Worm (Caenorhabditis elegans) whole organism, L4 larva: ENCODE results near the gene F26C11.1.

Experiments used
- D1046.2 ChIP-seq: fragments of 200-800 bp; sonication (Bioruptor generic); IDR thresholded peaks from 2 replicates; pipeline ENCODE4 v1.3.6; 2022; ENCODE audit warnings: missing genetic modification characterization, missing compliant biosample characterization
- F10B5.3 ChIP-seq: sonication (generic microtip); optimal IDR thresholded peaks from 2 replicates; lab custom pipeline; 2016; ENCODE audit warnings: mild to moderate bottlenecking, missing genetic modification characterization, missing compliant biosample characterization
- F37D6.2 ChIP-seq: sonication (generic microtip); optimal IDR thresholded peaks from 2 replicates; lab custom pipeline; 2016; ENCODE audit warnings: mild to moderate bottlenecking, missing genetic modification characterization, missing compliant biosample characterization
- R02D3.7 ChIP-seq: fragments of 150-350 bp; sonication (generic microtip); optimal IDR thresholded peaks from 3 replicates; lab custom pipeline; 2014; ENCODE audit warnings: missing biosample characterization, missing genetic modification characterization
- ZK337.2 ChIP-seq: fragments of 200-800 bp; sonication (Bioruptor generic); IDR thresholded peaks from 2 replicates; pipeline ENCODE4 v1.3.6; 2022; ENCODE audit warnings: missing genetic modification reagents, missing genetic modification characterization, missing compliant biosample characterization
- aha-1 ChIP-seq: fragments of 150-350 bp; peaks from one replicate; lab custom pipeline; 2014; ENCODE audit warnings: missing biosample characterization, missing genetic modification characterization
- aly-2 ChIP-seq: sonication (generic microtip); optimal IDR thresholded peaks from 2 replicates; lab custom pipeline; 2018; ENCODE audit warnings: missing biosample characterization, missing genetic modification characterization
- arid-1 ChIP-seq: fragments of 200-800 bp; sonication (Bioruptor generic); conservative IDR thresholded peaks from 2 replicates; pipeline ENCODE4 v1.3.6; 2022; ENCODE audit warnings: missing genetic modification reagents, missing genetic modification characterization, missing compliant biosample characterization
- ceh-20 ChIP-seq: fragments of 200-800 bp; sonication (Bioruptor generic); IDR thresholded peaks from 2 replicates; pipeline ENCODE4 v1.3.6; 2022; ENCODE audit warnings: missing genetic modification reagents, missing genetic modification characterization, missing compliant biosample characterization
- ceh-82 ChIP-seq: sonication (generic microtip); optimal IDR thresholded peaks from 2 replicates; lab custom pipeline; 2017; ENCODE audit warnings: missing biosample characterization, missing genetic modification characterization
- cey-2 ChIP-seq: sonication (generic microtip); optimal IDR thresholded peaks from 3 replicates; lab custom pipeline; 2017; ENCODE audit warnings: missing genetic modification characterization, mild to moderate bottlenecking, missing compliant biosample characterization, antibody characterized with exemption, borderline replicate concordance; ENCODE audit not compliant: insufficient read depth
- ctbp-1 ChIP-seq: fragments of 200-800 bp; sonication (Bioruptor generic); IDR thresholded peaks from 2 replicates; pipeline ENCODE4 v1.3.6; 2022; ENCODE audit warnings: missing genetic modification reagents, missing genetic modification characterization, missing compliant biosample characterization
- daf-16 ChIP-seq, 3 experiments: sonication (generic microtip); optimal IDR thresholded peaks; 2 replicates each; lab custom pipeline; 2016 to 2017; ENCODE audit warnings: missing genetic modification characterization in 3 of 3, missing genetic modification reagents in 3 of 3, mild to moderate bottlenecking in 2 of 3, missing compliant biosample characterization in 2 of 3, missing biosample characterization in 1 of 3, moderate library complexity in 1 of 3
- dpl-1 ChIP-seq: fragments of 150-350 bp; optimal IDR thresholded peaks from 2 replicates; lab custom pipeline; 2014; ENCODE audit warnings: missing biosample characterization, missing genetic modification reagents, missing genetic modification characterization
- duxl-1 ChIP-seq: sonication (generic microtip); optimal IDR thresholded peaks from 2 replicates; lab custom pipeline; 2016; ENCODE audit warnings: mild to moderate bottlenecking, missing genetic modification characterization, moderate library complexity, missing compliant biosample characterization; ENCODE audit not compliant: poor library complexity
- egl-27 ChIP-seq: sonication (generic microtip); optimal IDR thresholded peaks from 3 replicates; lab custom pipeline; 2017; ENCODE audit warnings: missing biosample characterization, missing genetic modification reagents, missing genetic modification characterization
- fkh-10 ChIP-seq: fragments of 150-350 bp; optimal IDR thresholded peaks from 2 replicates; lab custom pipeline; 2014; ENCODE audit warnings: missing biosample characterization, missing genetic modification reagents, missing genetic modification characterization
- fos-1 ChIP-seq: fragments of 150-350 bp; optimal IDR thresholded peaks from 2 replicates; lab custom pipeline; 2014; ENCODE audit warnings: missing biosample characterization, missing genetic modification characterization
- hif-1 ChIP-seq, 2 experiments: sonication (generic microtip); optimal IDR thresholded peaks; 2 replicates each; lab custom pipeline; 2016 to 2017; ENCODE audit warnings: missing compliant biosample characterization in 2 of 2, missing genetic modification characterization in 2 of 2, missing genetic modification reagents in 2 of 2, missing genotype in 2 of 2, mild to moderate bottlenecking in 1 of 2
- hlh-11 ChIP-seq: fragments of 200-800 bp; sonication (Bioruptor generic); optimal IDR thresholded peaks from 2 replicates; lab custom pipeline; 2018; ENCODE audit warnings: mild to moderate bottlenecking, missing genetic modification characterization, missing compliant biosample characterization
- hmg-1.1 ChIP-seq: fragments of 200-800 bp; sonication (Bioruptor generic); IDR thresholded peaks from 2 replicates; pipeline ENCODE4 v1.3.6; 2022; ENCODE audit warnings: missing genetic modification reagents, missing genetic modification characterization, missing compliant biosample characterization
- jun-1 ChIP-seq: fragments of 150-350 bp; optimal IDR thresholded peaks from 2 replicates; lab custom pipeline; 2014; ENCODE audit warnings: missing biosample characterization, missing genetic modification reagents, missing genetic modification characterization
- lin-1 ChIP-seq: fragments of 200-800 bp; sonication (Bioruptor generic); IDR thresholded peaks from 2 replicates; pipeline ENCODE4 v1.3.6; 2022; ENCODE audit warnings: missing genetic modification reagents, missing genetic modification characterization, missing compliant biosample characterization
- lin-29 ChIP-seq: fragments of 200-800 bp; sonication (Bioruptor generic); IDR thresholded peaks from 2 replicates; pipeline ENCODE4 v1.3.6; 2022; ENCODE audit warnings: missing genetic modification reagents, missing genetic modification characterization, missing compliant biosample characterization
- lin-38 ChIP-seq: fragments of 200-800 bp; sonication (Bioruptor generic); IDR thresholded peaks from 2 replicates; pipeline ENCODE4 v1.3.6; 2022; ENCODE audit warnings: missing genetic modification reagents, missing genetic modification characterization, missing compliant biosample characterization
- lin-39 ChIP-seq: fragments of 150-350 bp; optimal IDR thresholded peaks from 2 replicates; lab custom pipeline; 2014; ENCODE audit warnings: missing biosample characterization, missing genetic modification reagents, missing genetic modification characterization
- madf-9 ChIP-seq: fragments of 200-800 bp; sonication (Bioruptor generic); conservative IDR thresholded peaks from 2 replicates; pipeline ENCODE4 v1.3.6; 2022; ENCODE audit warnings: missing genetic modification reagents, missing genetic modification characterization, missing compliant biosample characterization
- mdl-1 ChIP-seq, 2 experiments: fragments of 150-350 bp in 1 of 2; sonication (generic microtip) in 1 of 2; optimal IDR thresholded peaks; 2 replicates each; lab custom pipeline; 2014 to 2017; ENCODE audit warnings: missing biosample characterization in 2 of 2, missing genetic modification characterization in 2 of 2
- mes-2 ChIP-seq: sonication (generic microtip); optimal IDR thresholded peaks from 2 replicates; lab custom pipeline; 2016; ENCODE audit warnings: missing genotype, mild to moderate bottlenecking, missing genetic modification characterization, missing compliant biosample characterization; ENCODE audit not compliant: poor library complexity, severe bottlenecking
- mxl-2 ChIP-seq: fragments of 200-800 bp; sonication (Bioruptor generic); conservative IDR thresholded peaks from 2 replicates; pipeline ENCODE4 v1.3.6; 2022; ENCODE audit warnings: missing genetic modification reagents, missing genetic modification characterization, missing compliant biosample characterization
- nhr-11 ChIP-seq: fragments of 150-350 bp; optimal IDR thresholded peaks from 2 replicates; lab custom pipeline; 2014; ENCODE audit warnings: missing biosample characterization, missing genetic modification characterization
- nhr-237 ChIP-seq: sonication (generic microtip); optimal IDR thresholded peaks from 2 replicates; lab custom pipeline; 2017; ENCODE audit warnings: missing biosample characterization, missing genetic modification characterization
- nhr-25 ChIP-seq: sonication (generic microtip); optimal IDR thresholded peaks from 2 replicates; lab custom pipeline; 2017; ENCODE audit warnings: missing genetic modification characterization, mild to moderate bottlenecking, missing compliant biosample characterization, antibody characterized with exemption, moderate library complexity, borderline replicate concordance; ENCODE audit not compliant: insufficient read depth
- nhr-28 ChIP-seq: fragments of 150-350 bp; optimal IDR thresholded peaks from 2 replicates; lab custom pipeline; 2014; ENCODE audit warnings: missing biosample characterization, missing genetic modification characterization
- nhr-41 ChIP-seq: fragments of 200-800 bp; sonication (Bioruptor generic); IDR thresholded peaks from 2 replicates; pipeline ENCODE4 v1.3.6; 2022; ENCODE audit warnings: missing genetic modification reagents, missing genetic modification characterization, missing compliant biosample characterization
- nhr-42 ChIP-seq: fragments of 200-800 bp; sonication (Bioruptor generic); IDR thresholded peaks from 2 replicates; pipeline ENCODE4 v1.3.6; 2022; ENCODE audit warnings: missing genetic modification characterization, missing compliant biosample characterization
- nhr-48 ChIP-seq: sonication (generic microtip); optimal IDR thresholded peaks from 2 replicates; lab custom pipeline; 2016; ENCODE audit warnings: mild to moderate bottlenecking, missing genetic modification characterization, missing compliant biosample characterization
- nhr-6 ChIP-seq: fragments of 150-350 bp; optimal IDR thresholded peaks from 2 replicates; lab custom pipeline; 2014; ENCODE audit warnings: missing biosample characterization, missing genetic modification characterization
- php-3 ChIP-seq: fragments of 200-800 bp; sonication (Bioruptor generic); IDR thresholded peaks from 2 replicates; pipeline ENCODE4 v1.3.6; 2022; ENCODE audit warnings: missing genetic modification reagents, missing genetic modification characterization, missing compliant biosample characterization
- pqm-1 ChIP-seq: sonication (generic microtip); optimal IDR thresholded peaks from 2 replicates; lab custom pipeline; 2017; ENCODE audit warnings: missing biosample characterization, missing genetic modification characterization
- sdz-12 ChIP-seq: fragments of 200-800 bp; sonication (Bioruptor generic); optimal IDR thresholded peaks from 2 replicates; lab custom pipeline; 2018; ENCODE audit warnings: mild to moderate bottlenecking, missing genetic modification characterization, missing compliant biosample characterization
- skn-1 ChIP-seq: fragments of 150-350 bp; optimal IDR thresholded peaks from 2 replicates; lab custom pipeline; 2014; ENCODE audit warnings: missing biosample characterization, missing genetic modification characterization
- snpc-1.2 ChIP-seq: fragments of 200-800 bp; sonication (Bioruptor generic); IDR thresholded peaks from 2 replicates; pipeline ENCODE4 v1.3.6; 2022; ENCODE audit warnings: missing genetic modification reagents, missing genetic modification characterization, missing compliant biosample characterization
- snpc-4 ChIP-seq: fragments of 150-350 bp; optimal IDR thresholded peaks from 2 replicates; lab custom pipeline; 2014; ENCODE audit warnings: missing biosample characterization, missing genetic modification characterization
- spr-1 ChIP-seq: sonication (generic microtip); optimal IDR thresholded peaks from 2 replicates; lab custom pipeline; 2016; ENCODE audit warnings: mild to moderate bottlenecking, missing genetic modification characterization, missing compliant biosample characterization
- tra-1 ChIP-seq: fragments of 200-800 bp; sonication (Bioruptor generic); IDR thresholded peaks from 2 replicates; pipeline ENCODE4 v1.3.6; 2022; ENCODE audit warnings: missing genetic modification reagents, missing genetic modification characterization, missing compliant biosample characterization
- unc-130 ChIP-seq: sonication (generic microtip); optimal IDR thresholded peaks from 2 replicates; lab custom pipeline; 2016; ENCODE audit warnings: missing genetic modification reagents, missing genetic modification characterization, missing compliant biosample characterization
- unc-39 ChIP-seq: sonication (generic microtip); optimal IDR thresholded peaks from 2 replicates; lab custom pipeline; 2017; ENCODE audit warnings: missing biosample characterization, missing genetic modification characterization
- zfp-2 ChIP-seq: sonication (generic microtip); optimal IDR thresholded peaks from 2 replicates; lab custom pipeline; 2016; ENCODE audit warnings: mild to moderate bottlenecking, missing genetic modification characterization, missing compliant biosample characterization

Gene F26C11.1

DNA sequence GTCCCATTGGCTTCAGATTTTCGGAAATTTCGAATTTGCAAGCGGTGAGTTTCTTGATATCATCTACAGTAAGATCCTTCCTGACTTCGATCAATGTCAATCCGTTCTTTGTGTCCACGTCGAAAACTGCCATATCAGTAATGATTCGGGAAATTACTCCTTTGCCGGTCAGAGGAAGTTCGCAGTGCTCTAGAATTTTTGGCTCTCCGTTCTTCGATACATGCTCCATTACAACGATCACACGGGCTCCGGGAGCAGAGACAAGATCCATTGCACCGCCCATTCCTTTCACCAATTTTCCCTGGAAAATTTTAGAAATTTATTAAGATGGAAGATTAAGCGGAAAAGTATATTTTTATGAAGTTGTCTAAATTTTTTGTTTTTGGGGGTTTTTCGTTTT is 40.0 kb downstream of the F26C11.1 start (continued):
- TF ChIP-seq lin-29 (GFP tag; lab: Robert Waterston, UW): 0 out of 2 replicates have a peak, but pooled peaks have one; percentile 38
- 0 out of 2 replicates have a peak, but pooled peaks have one; percentile 32 for TF ChIP-seq arid-1 (GFP tag; lab: Robert Waterston, UW)
- TF ChIP-seq dpl-1: no peak
- TF ChIP-seq nhr-237 (tag; lab: Kevin White, UChicago): no peak
- TF ChIP-seq jun-1: no peak

ce11 chrII:9935044-9935599 is 40.6 kb downstream of the F26C11.1 start:
- TF ChIP-seq cey-2 (tag; lab: Kevin White, UChicago) (no peak), ctbp-1 (no peak), hlh-11 (tag; lab: Kevin White, UChicago) (peak; percentile 32), fos-1 (no peak), tra-1 (GFP tag; lab: Robert Waterston, UW) (no peak), php-3 (GFP tag; lab: Robert Waterston, UW) (no peak), duxl-1 (tag; lab: Kevin White, UChicago) (peak; percentile 26), nhr-11 (tag; lab: Kevin White, UChicago) (no peak), lin-38 (GFP tag; lab: Robert Waterston, UW) (no peak), ceh-82 (no peak), spr-1 (tag; lab: Kevin White, UChicago) (no peak), mes-2 (no peak), F10B5.3 (no peak), snpc-4 (tag; lab: Kevin White, UChicago) (no peak), nhr-25 (peak; percentile 16), jun-1 (no peak), nhr-42 (GFP tag; lab: Robert Waterston, UW) (no peak), nhr-48 (no peak), lin-1 (GFP tag; lab: Robert Waterston, UW) (no peak), egl-27 (tag; lab: Kevin White, UChicago) (no peak), snpc-1.2 (GFP tag; lab: Robert Waterston, UW) (no peak), pqm-1 (peak; percentile 53), R02D3.7 (no peak), skn-1 (tag; lab: Kevin White, UChicago) (no peak), D1046.2 (GFP tag; lab: Robert Waterston, UW) (no peak), ZK337.2 (GFP tag; lab: Robert Waterston, UW) (no peak), lin-39 (tag; lab: Kevin White, UChicago) (no peak), arid-1 (GFP tag; lab: Robert Waterston, UW) (no peak), fkh-10 (no peak), sdz-12 (GFP tag; lab: Kevin White, UChicago) (no peak), mxl-2 (GFP tag; lab: Robert Waterston, UW) (no peak), hif-1 (tag; optimal IDR thresholded peaks at IDR 0.05; lab: Kevin White, UChicago) (no peak), zfp-2 (tag; lab: Kevin White, UChicago) (no peak), unc-130 (GFP tag; lab: Kevin White, UChicago) (no peak), nhr-28 (tag; lab: Kevin White, UChicago) (peak; percentile 1), daf-16 (GFP tag; optimal IDR thresholded peaks at IDR 0.05; lab: Kevin White, UChicago) (no peak), daf-16 (tag; optimal IDR thresholded peaks at IDR 0.05; lab: Kevin White, UChicago) (peak; percentile 56), aha-1 (tag; lab: Kevin White, UChicago) (no peak), hmg-1.1 (GFP tag; lab: Robert Waterston, UW) (no peak), ceh-20 (GFP tag; lab: Robert Waterston, UW) (no peak), unc-39 (tag; lab: Kevin White, UChicago) (no peak), nhr-6 (tag; lab: Kevin White, UChicago) (no peak), aly-2 (tag; lab: Kevin White, UChicago) (no peak), mdl-1 (tag; optimal IDR thresholded peaks at IDR 0.05; lab: Kevin White, UChicago) (no peak), madf-9 (GFP tag; lab: Robert Waterston, UW) (0 out of 2 replicates have a peak, but pooled peaks have one; percentile 8), nhr-41 (GFP tag; lab: Robert Waterston, UW) (no peak), F37D6.2 (tag; lab: Kevin White, UChicago) (no peak)
